Fruit fly (Drosophila melanogaster): ENCODE data around the gene CG42680.
A peak's percentile ranks its signal among the peaks of the same experiment; 100 is the strongest.

Gene CG42680

DNA sequence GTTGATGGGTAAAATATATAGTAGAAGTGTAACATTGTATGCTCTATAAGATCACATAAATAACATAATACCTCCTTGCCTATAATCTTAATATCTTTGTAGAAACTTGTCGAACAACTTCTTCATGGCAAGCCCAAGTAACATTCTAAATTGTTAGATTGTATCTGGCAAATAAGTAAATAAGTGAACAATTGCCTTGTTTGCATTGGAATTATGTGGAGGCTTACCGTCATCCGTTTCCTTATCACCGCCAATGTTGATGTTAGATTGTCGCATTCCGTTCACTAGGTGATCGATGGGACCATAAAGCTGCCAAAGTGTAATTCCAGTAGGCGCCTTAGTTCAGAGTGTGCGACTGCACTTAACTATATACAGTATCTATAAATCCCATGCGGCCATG lies 31.2 kb downstream of the CG42680 start (continued):
- TF ChIP-seq ssp (GFP tag; IDR thresholded peaks at IDR 0.05) (peak; percentile 36; the same call in 1 of the 2 replicates), Neu2 (GFP tag; optimal IDR thresholded peaks at IDR 0.05; ENCODE audit: borderline replicate concordance) (no peak), CG30431 (GFP tag; optimal IDR thresholded peaks at IDR 0.05) (peak; percentile 45), wek (GFP tag; optimal IDR thresholded peaks at IDR 0.05) (peak; percentile 92), insv (GFP tag; optimal IDR thresholded peaks at IDR 0.05) (peak; percentile 44 to 54), CG14710 (tag; optimal IDR thresholded peaks at IDR 0.05) (peak; percentile 83), row (GFP tag; IDR thresholded peaks at IDR 0.05) (no peak), her (GFP tag; optimal IDR thresholded peaks at IDR 0.05) (peak; percentile 83), Camta (GFP tag; optimal IDR thresholded peaks at IDR 0.05) (peak; percentile 93), CG34422 (GFP tag; IDR thresholded peaks at IDR 0.05) (no peak), toy (GFP tag; IDR thresholded peaks at IDR 0.05) (peak; percentile 46; the same call in 1 of the 2 replicates), NC2α (GFP tag; optimal IDR thresholded peaks at IDR 0.05) (peak; percentile 92), sim (GFP tag; IDR thresholded peaks at IDR 0.05) (peak; percentile 87), ewg (GFP tag; optimal IDR thresholded peaks at IDR 0.05) (peak; percentile 75), sd (tag; optimal IDR thresholded peaks at IDR 0.05) (peak; percentile 80), al (GFP tag; IDR thresholded peaks at IDR 0.05) (no peak), fd3F (GFP tag; optimal IDR thresholded peaks at IDR 0.05) (no peak), CG11560 (tag; IDR thresholded peaks at IDR 0.05) (no peak), crol (GFP tag; IDR thresholded peaks at IDR 0.05) (no peak), jumu (GFP tag; optimal IDR thresholded peaks at IDR 0.05) (peak; percentile 81), dmrt11E (tag; optimal IDR thresholded peaks at IDR 0.05) (peak; percentile 90), CG4404 (GFP tag; IDR thresholded peaks at IDR 0.05) (no peak), CG10147 (GFP tag; optimal IDR thresholded peaks at IDR 0.05) (peak; percentile 42), nerfin-2 (GFP tag; IDR thresholded peaks at IDR 0.05; ENCODE audit: partially characterized antibody) (no peak), Sox100B (GFP tag; optimal IDR thresholded peaks at IDR 0.05) (peak; percentile 85), Drgx (GFP tag; IDR thresholded peaks at IDR 0.05) (peak; percentile 58), Xbp1 (GFP tag; optimal IDR thresholded peaks at IDR 0.05) (peak; percentile 35), Abd-B (GFP tag; optimal IDR thresholded peaks at IDR 0.05) (no peak), CG17328 (GFP tag; IDR thresholded peaks at IDR 0.05) (peak; percentile 81), dpn (GFP tag; optimal IDR thresholded peaks at IDR 0.05) (peak; percentile 54 to 83), knrl (GFP tag; IDR thresholded peaks at IDR 0.05; ENCODE audit: partially characterized antibody) (no peak), zen2 (GFP tag; IDR thresholded peaks at IDR 0.05; ENCODE audit: partially characterized antibody) (no peak), zfh1 (GFP tag; IDR thresholded peaks at IDR 0.05) (peak; percentile 87), CG2120 (GFP tag; optimal IDR thresholded peaks at IDR 0.05) (peak; percentile 17), Dbx (GFP tag; IDR thresholded peaks at IDR 0.05) (peak; percentile 57; the same call in 2 of the 3 replicates), pita (GFP tag; optimal IDR thresholded peaks at IDR 0.05) (no peak), salm (tag; optimal IDR thresholded peaks at IDR 0.05) (peak; percentile 78), onecut (GFP tag; IDR thresholded peaks at IDR 0.05) (peak; percentile 88), lab (GFP tag; optimal IDR thresholded peaks at IDR 0.05) (peak; percentile 92), peb (GFP tag; IDR thresholded peaks at IDR 0.05) (peak; percentile 35; the same call in 1 of the 2 replicates), Dad (GFP tag; optimal IDR thresholded peaks at IDR 0.05) (peak; percentile 62), mld (GFP tag; IDR thresholded peaks at IDR 0.05; ENCODE audit: partially characterized antibody) (no peak), CG2129 (GFP tag; IDR thresholded peaks at IDR 0.05; ENCODE audit: partially characterized antibody) (no peak), vvl (GFP tag; IDR thresholded peaks at IDR 0.05) (peak; percentile 73; the same call in 1 of the 2 replicates), Rfx (GFP tag; IDR thresholded peaks at IDR 0.05) (no peak; the same call in 1 of the 2 replicates), CG4854 (GFP tag; optimal IDR thresholded peaks at IDR 0.05) (peak; percentile 90), CG32767 (GFP tag; IDR thresholded peaks at IDR 0.05) (peak; percentile 49; the same call in 1 of the 2 replicates), CG8281 (tag; optimal IDR thresholded peaks at IDR 0.05) (peak; percentile 59), lbe (GFP tag; optimal IDR thresholded peaks at IDR 0.05) (no peak), CG2199 (GFP tag; IDR thresholded peaks at IDR 0.05) (no peak), CG13123 (GFP tag; optimal IDR thresholded peaks at IDR 0.05) (peak; percentile 95)
